Worm (Caenorhabditis elegans): ENCODE measurements around the gene C32D5.4.

The C32D5.4 gene

ce11 chrII:6281002-6281401 lies 41.9 kb downstream of the C32D5.4 start, which contains the start of gene scly-1:
scly-1 (minus strand) TSS chrII:6281102.
- TF ChIP-seq pqm-1 (tag; optimal IDR thresholded peaks at IDR 0.05) (no peak), lim-6 (tag; optimal IDR thresholded peaks at IDR 0.05) (no peak), ama-1 (optimal IDR thresholded peaks at IDR 0.05) (no peak), ceh-24 (tag; optimal IDR thresholded peaks at IDR 0.05) (no peak), hlh-6 (tag; optimal IDR thresholded peaks at IDR 0.05) (no peak), che-1 (tag; optimal IDR thresholded peaks at IDR 0.05) (no peak), sox-2 (GFP tag; IDR thresholded peaks at IDR 0.05) (no peak), elt-2 (tag; optimal IDR thresholded peaks at IDR 0.05) (no peak), dve-1 (tag; optimal IDR thresholded peaks at IDR 0.05) (no peak), gmeb-2 (tag; optimal IDR thresholded peaks at IDR 0.05) (no peak)

- TF ChIP-seq mec-3 (tag; optimal IDR thresholded peaks at IDR 0.05; ENCODE audit: borderline replicate concordance) (no peak), unc-42 (tag; optimal IDR thresholded peaks at IDR 0.05) (peak; percentile 25)
Observed at ce11 chrII:6273916-6274315, 49.0 kb downstream of the C32D5.4 start, which contains the start of gene bpl-1. bpl-1 (plus strand) TSS chrII:6274216.
